Worm (Caenorhabditis elegans) whole organism, young adult: Measurements from ENCODE around the gene F35B12.10.

ENCODE experiments used
- B0035.1 ChIP-seq: sonication (generic microtip); optimal IDR thresholded peaks from 2 replicates; lab custom pipeline; 2016; ENCODE audit warnings: missing genetic modification characterization, mild to moderate bottlenecking, missing compliant biosample characterization, missing genotype, missing genetic modification reagents
- F57A8.1 ChIP-seq: fragments of 200-800 bp; sonication (Bioruptor generic); optimal IDR thresholded peaks from 2 replicates; lab custom pipeline; 2018; ENCODE audit warnings: mild to moderate bottlenecking, missing genetic modification characterization, moderate library complexity, missing compliant biosample characterization
- aptf-3 ChIP-seq: fragments of 200-800 bp; sonication (Bioruptor generic); IDR thresholded peaks from 2 replicates; pipeline ENCODE4 v1.3.6; 2022; ENCODE audit warnings: missing genetic modification characterization, missing compliant biosample characterization
- dpff-1 ChIP-seq: sonication (generic microtip); optimal IDR thresholded peaks from 2 replicates; lab custom pipeline; 2017; ENCODE audit warnings: mild to moderate bottlenecking, missing genetic modification characterization, missing compliant biosample characterization
- lin-54 ChIP-seq: fragments of 200-800 bp; sonication (Bioruptor generic); optimal IDR thresholded peaks from 2 replicates; lab custom pipeline; 2018; ENCODE audit warnings: mild to moderate bottlenecking, missing genetic modification characterization, missing compliant biosample characterization
- nfya-2 ChIP-seq: fragments of 200-800 bp; sonication (Bioruptor generic); IDR thresholded peaks from 2 replicates; pipeline ENCODE4 v1.3.6; 2022; ENCODE audit warnings: missing genetic modification reagents, missing genetic modification characterization, missing compliant biosample characterization
- rcor-1 ChIP-seq: fragments of 200-800 bp; sonication (Bioruptor generic); IDR thresholded peaks from 2 replicates; pipeline ENCODE4 v1.3.6; 2022; ENCODE audit warnings: missing genetic modification reagents, missing genetic modification characterization, missing compliant biosample characterization
- somi-1 ChIP-seq: fragments of 200-800 bp; sonication (Bioruptor generic); optimal IDR thresholded peaks from 2 replicates; lab custom pipeline; 2018; ENCODE audit warnings: mild to moderate bottlenecking, missing genetic modification characterization, missing compliant biosample characterization
- ztf-18 ChIP-seq: sonication (generic microtip); optimal IDR thresholded peaks from 2 replicates; lab custom pipeline; 2016; ENCODE audit warnings: missing genotype, mild to moderate bottlenecking, missing genetic modification characterization, missing compliant biosample characterization

ce11 chrV:11648435-11648834 is 19.4 kb upstream of the F35B12.10 start:
- no peak for TF ChIP-seq aptf-3 (GFP tag; lab: Robert Waterston, UW)
- no peak for TF ChIP-seq lin-54 (GFP tag; lab: Kevin White, UChicago)
- no peak for TF ChIP-seq ztf-18 (tag; lab: Kevin White, UChicago)
- no peak for TF ChIP-seq dpff-1 (tag; lab: Kevin White, UChicago)
- TF ChIP-seq nfya-2 = no peak
- TF ChIP-seq F57A8.1 (GFP tag; lab: Kevin White, UChicago) = no peak
- no peak for TF ChIP-seq somi-1 (GFP tag; lab: Kevin White, UChicago)
- TF ChIP-seq B0035.1 (tag; lab: Kevin White, UChicago) = no peak
- TF ChIP-seq rcor-1 (GFP tag; lab: Robert Waterston, UW) = no peak
